Worm (Caenorhabditis elegans): Measurements from ENCODE around the gene irld-12.

irld-12 gene

DNA sequence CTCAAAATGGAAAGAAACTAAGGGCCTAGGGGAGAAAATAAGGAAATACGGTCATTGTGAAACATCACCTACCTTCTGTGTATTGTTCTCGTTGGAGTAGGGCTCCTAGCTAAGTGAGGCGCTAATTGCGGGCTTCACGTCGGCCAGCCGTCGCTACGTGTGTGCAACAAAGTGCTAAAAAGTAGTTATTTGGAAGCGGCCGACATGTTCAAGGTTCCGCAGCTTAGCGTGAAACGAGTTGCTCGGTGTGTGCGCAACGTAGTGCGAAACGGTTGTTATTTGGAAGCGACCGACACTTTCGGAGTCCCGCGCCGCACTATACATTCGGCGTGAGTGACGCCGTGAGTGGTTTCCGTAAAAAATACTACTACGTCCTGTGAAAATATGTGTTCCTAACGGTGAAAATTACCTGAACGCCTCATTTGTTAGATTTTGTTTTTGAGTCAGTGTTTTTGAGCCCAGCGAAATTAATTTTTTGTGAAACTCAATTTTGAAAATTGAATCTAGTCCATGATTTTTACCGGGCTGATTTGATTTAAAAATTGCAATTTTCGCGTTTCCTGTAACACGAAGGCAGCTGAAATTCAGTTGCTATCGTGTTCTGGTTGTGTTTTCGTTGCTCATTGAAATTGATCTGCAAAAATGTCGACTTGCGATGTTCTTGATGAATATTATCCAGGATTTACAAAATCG lies 49.8 kb downstream of the irld-12 start, which contains the start of gene srw-129:
Gene srw-129, plus strand, starts transcription at position 643 of the 693 bp plus-strand sequence.
- no peak for TF ChIP-seq nhr-27 (tag; optimal IDR thresholded peaks at IDR 0.05)
- TF ChIP-seq rpc-1 (optimal IDR thresholded peaks at IDR 0.05), result no peak
- TF ChIP-seq rpc-1 (tag; optimal IDR thresholded peaks at IDR 0.05), result peak; percentile 22
- TF ChIP-seq snpc-1.1 (tag; optimal IDR thresholded peaks at IDR 0.05; ENCODE audit: insufficient read depth), result peak; percentile 84
- no peak for TF ChIP-seq snpc-4 (GFP tag; optimal IDR thresholded peaks at IDR 0.05)
- TF ChIP-seq snpc-4 (tag; optimal IDR thresholded peaks at IDR 0.05), result peak in 3 of 4 experiments; percentile 51 to 95 (median 91)

Measured in whole organism, young adult.